Fruit fly (Drosophila melanogaster): ENCODE measurements around the gene CG2608.

The CG2608 gene

dm6 chr2L:20639821-20640220 lies 5.8 kb upstream of the CG2608 start, which contains the start of gene CG31680:
CG31680 (plus strand) TSS chr2L:20640121.
- no peak for TF ChIP-seq OdsH (GFP tag; optimal IDR thresholded peaks at IDR 0.05)
- TF ChIP-seq Abd-B (GFP tag; optimal IDR thresholded peaks at IDR 0.05): no peak
- TF ChIP-seq Myc (optimal IDR thresholded peaks at IDR 0.05): no peak
- no peak for TF ChIP-seq tai (GFP tag; optimal IDR thresholded peaks at IDR 0.05)
- no peak for TF ChIP-seq psq (GFP tag; optimal IDR thresholded peaks at IDR 0.05)
- no peak for TF ChIP-seq Sp1 (GFP tag; optimal IDR thresholded peaks at IDR 0.05)
- no peak for TF ChIP-seq sage (GFP tag; optimal IDR thresholded peaks at IDR 0.05)
- TF ChIP-seq rgr (GFP tag; optimal IDR thresholded peaks at IDR 0.05): no peak
- TF ChIP-seq N (GFP tag; optimal IDR thresholded peaks at IDR 0.05): no peak
- TF ChIP-seq Dif (GFP tag; optimal IDR thresholded peaks at IDR 0.05; ENCODE audit: partially characterized antibody): no peak
- no peak for TF ChIP-seq Hnf4 (GFP tag; optimal IDR thresholded peaks at IDR 0.05)
- TF ChIP-seq GATAd (GFP tag; optimal IDR thresholded peaks at IDR 0.05): no peak
- no peak for TF ChIP-seq CrebA (GFP tag; optimal IDR thresholded peaks at IDR 0.05; ENCODE audit: borderline replicate concordance)
- no peak for TF ChIP-seq Dfd (GFP tag; optimal IDR thresholded peaks at IDR 0.05)
- no peak for TF ChIP-seq Hr83 (GFP tag; optimal IDR thresholded peaks at IDR 0.05; ENCODE audit: poor library complexity, severe bottlenecking)
- no peak for TF ChIP-seq dmrt93B (GFP tag; optimal IDR thresholded peaks at IDR 0.05)
- TF ChIP-seq sv (GFP tag; optimal IDR thresholded peaks at IDR 0.05): no peak
- TF ChIP-seq CG32264 (GFP tag; optimal IDR thresholded peaks at IDR 0.05): no peak
- no peak for TF ChIP-seq woc (GFP tag; optimal IDR thresholded peaks at IDR 0.05)
- no peak for TF ChIP-seq foxo (GFP tag; optimal IDR thresholded peaks at IDR 0.05)

dm6 chr2L:20640617-20641016 lies 5.0 kb upstream of the CG2608 start, which contains the start of gene Sfp38D:
Sfp38D (plus strand) TSS chr2L:20640917.
- TF ChIP-seq Dif (GFP tag; optimal IDR thresholded peaks at IDR 0.05; ENCODE audit: partially characterized antibody): no peak
- no peak for TF ChIP-seq pan (optimal IDR thresholded peaks at IDR 0.05)
- TF ChIP-seq Hr83 (GFP tag; optimal IDR thresholded peaks at IDR 0.05; ENCODE audit: poor library complexity, severe bottlenecking): no peak
- no peak for TF ChIP-seq h (GFP tag; optimal IDR thresholded peaks at IDR 0.05)
- no peak for TF ChIP-seq sv (GFP tag; optimal IDR thresholded peaks at IDR 0.05)
- no peak for TF ChIP-seq Hnf4 (GFP tag; optimal IDR thresholded peaks at IDR 0.05)
- no peak for TF ChIP-seq jim (GFP tag; optimal IDR thresholded peaks at IDR 0.05)
- no peak for TF ChIP-seq Vsx2 (GFP tag; optimal IDR thresholded peaks at IDR 0.05; ENCODE audit: partially characterized antibody)
- TF ChIP-seq Mio (GFP tag; optimal IDR thresholded peaks at IDR 0.05): no peak
- no peak for TF ChIP-seq Myc (optimal IDR thresholded peaks at IDR 0.05)
- no peak for TF ChIP-seq sage (GFP tag; optimal IDR thresholded peaks at IDR 0.05)
- TF ChIP-seq woc (GFP tag; optimal IDR thresholded peaks at IDR 0.05): no peak
- no peak for TF ChIP-seq ey (GFP tag; optimal IDR thresholded peaks at IDR 0.05)
- TF ChIP-seq foxo (GFP tag; optimal IDR thresholded peaks at IDR 0.05): no peak
- TF ChIP-seq CG9705 (GFP tag; optimal IDR thresholded peaks at IDR 0.05): no peak
- no peak for TF ChIP-seq HLH106 (tag; optimal IDR thresholded peaks at IDR 0.05)
- no peak for TF ChIP-seq CG32264 (GFP tag; optimal IDR thresholded peaks at IDR 0.05)
- TF ChIP-seq tai (GFP tag; optimal IDR thresholded peaks at IDR 0.05): no peak
- TF ChIP-seq fru (GFP tag; optimal IDR thresholded peaks at IDR 0.05): no peak
- no peak for TF ChIP-seq CrebA (GFP tag; optimal IDR thresholded peaks at IDR 0.05; ENCODE audit: borderline replicate concordance)

dm6 chr2L:20643144-20643543 lies 2.5 kb upstream of the CG2608 start, which contains the start of gene CG17470:
CG17470 (minus strand) TSS chr2L:20643244.
- TF ChIP-seq sage (GFP tag; optimal IDR thresholded peaks at IDR 0.05) (no peak), usp (GFP tag; optimal IDR thresholded peaks at IDR 0.05) (no peak), ey (GFP tag; optimal IDR thresholded peaks at IDR 0.05) (no peak), Hnf4 (GFP tag; optimal IDR thresholded peaks at IDR 0.05) (no peak), GATAd (GFP tag; optimal IDR thresholded peaks at IDR 0.05) (no peak), Sp1 (GFP tag; optimal IDR thresholded peaks at IDR 0.05) (no peak), psq (GFP tag; optimal IDR thresholded peaks at IDR 0.05) (no peak), Hr78 (GFP tag; optimal IDR thresholded peaks at IDR 0.05) (no peak), brk (GFP tag; optimal IDR thresholded peaks at IDR 0.05) (no peak), tai (GFP tag; optimal IDR thresholded peaks at IDR 0.05) (no peak), CG32264 (GFP tag; optimal IDR thresholded peaks at IDR 0.05) (no peak), pan (optimal IDR thresholded peaks at IDR 0.05) (no peak)

- TF ChIP-seq Rel (GFP tag; optimal IDR thresholded peaks at IDR 0.05) (no peak), Rel (tag; optimal IDR thresholded peaks at IDR 0.05) (peak; percentile 89), CG32264 (GFP tag; optimal IDR thresholded peaks at IDR 0.05) (peak; percentile 6), h (GFP tag; optimal IDR thresholded peaks at IDR 0.05) (peak; percentile 11), dsf (GFP tag; optimal IDR thresholded peaks at IDR 0.05; ENCODE audit: borderline replicate concordance) (no peak), Jra (GFP tag; optimal IDR thresholded peaks at IDR 0.05) (no peak), rgr (GFP tag; optimal IDR thresholded peaks at IDR 0.05) (peak; percentile 23)
Measured at dm6 chr2L:20647240-20647908, 1.8 kb downstream of the CG2608 start.
